Fruit fly (Drosophila melanogaster) Kc167 (cell line): ENCODE measurements around the gene CG43134.

ENCODE experiments used
- Myc ChIP-seq: fragments of >200 bp; optimal IDR thresholded peaks from 2 replicates; lab custom pipeline; 2017; ENCODE audit warnings: missing external identifiers
- Sin3A ChIP-seq: fragments of >200 bp; optimal IDR thresholded peaks from 2 replicates; lab custom pipeline; 2018; ENCODE audit warnings: missing external identifiers
- h ChIP-seq: fragments of >200 bp; optimal IDR thresholded peaks from 3 replicates; lab custom pipeline; 2018; ENCODE audit warnings: missing external identifiers
- insv ChIP-seq: fragments of >200 bp; optimal IDR thresholded peaks from 3 replicates; lab custom pipeline; 2018; ENCODE audit warnings: missing external identifiers
- psq ChIP-seq: fragments of >200 bp; optimal IDR thresholded peaks from 2 replicates; lab custom pipeline; 2017; ENCODE audit warnings: missing external identifiers
- ttk ChIP-seq: sonication (Bioruptor generic); optimal IDR thresholded peaks from 2 replicates; lab custom pipeline; 2017; ENCODE audit warnings: missing external identifiers

DNA sequence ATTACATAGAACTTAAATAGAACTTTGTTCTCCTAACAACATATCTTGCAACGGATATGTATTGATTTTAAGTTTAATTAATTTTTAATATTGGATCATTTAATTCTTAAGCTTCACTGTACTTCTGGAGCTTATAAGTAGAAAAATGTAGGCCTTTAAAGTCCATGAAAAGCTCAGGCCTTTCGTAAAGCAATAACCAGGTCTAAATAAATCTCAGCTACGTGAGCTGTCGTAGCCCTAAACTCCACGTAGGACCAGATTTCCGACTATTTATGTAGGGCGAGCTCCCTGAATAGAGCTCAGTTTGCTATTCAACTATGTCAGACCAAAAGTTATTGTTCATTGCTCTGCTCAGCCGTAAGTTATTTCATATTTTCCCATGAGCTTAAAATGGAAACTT is 964 bp downstream of the CG43134 start, which contains the start of gene CG43135:
- TF ChIP-seq Sin3A (lab: Kevin White, UChicago) (no peak), psq (no peak), Myc (no peak), insv (no peak), h (no peak), ttk (lab: Kevin White, UChicago) (no peak)
